Fruit fly (Drosophila melanogaster) whole organism, embryonic: ENCODE measurements around the gene rho-5.

Source experiments
- Atf3 ChIP-seq: fragments of 200-800 bp; sonication (Bioruptor generic); optimal IDR thresholded peaks from 3 replicates; lab custom pipeline; 2016; ENCODE audit warnings: missing biosample characterization, missing genetic modification characterization
- Awh ChIP-seq: fragments of 200-800 bp; sonication (Bioruptor generic); IDR thresholded peaks from 2 replicates; pipeline ENCODE4, ENCODE4 v1.3.6; 2022; ENCODE audit warnings: missing biosample characterization, missing genetic modification characterization
- CG10321 ChIP-seq: fragments of 200-800 bp; sonication (Bioruptor generic); IDR thresholded peaks from 2 replicates; pipeline ENCODE4 v1.3.6; 2022; ENCODE audit warnings: missing biosample characterization, missing genetic modification characterization
- CG12299 ChIP-seq: fragments of 200-800 bp; sonication (Bioruptor generic); optimal IDR thresholded peaks from 2 replicates; lab custom pipeline; 2018; ENCODE audit warnings: missing biosample characterization, mild to moderate bottlenecking, missing genetic modification characterization
- CG1233 ChIP-seq: fragments of 200-800 bp; sonication (Bioruptor generic); optimal IDR thresholded peaks from 4 replicates; lab custom pipeline; 2018; ENCODE audit warnings: missing biosample characterization, mild to moderate bottlenecking, missing genetic modification characterization
- CG14441 ChIP-seq: fragments of 200-800 bp; sonication (Bioruptor generic); IDR thresholded peaks from 2 replicates; pipeline ENCODE4 v1.3.6; 2022; ENCODE audit warnings: missing biosample characterization, missing genetic modification characterization
- CG14710 ChIP-seq: fragments of 200-800 bp; sonication (Bioruptor generic); optimal IDR thresholded peaks from 3 replicates; lab custom pipeline; 2019; ENCODE audit warnings: missing biosample characterization, mild to moderate bottlenecking, missing genetic modification characterization, moderate library complexity
- CG14860 ChIP-seq: fragments of 200-800 bp; sonication (Bioruptor generic); IDR thresholded peaks from 3 replicates; pipeline ENCODE4 v1.3.6; 2022; ENCODE audit warnings: missing biosample characterization, missing genetic modification characterization; ENCODE audit not compliant: partially characterized antibody
- CG15269 ChIP-seq: fragments of 200-800 bp; sonication (Bioruptor generic); optimal IDR thresholded peaks from 2 replicates; lab custom pipeline; 2018; ENCODE audit warnings: missing biosample characterization, mild to moderate bottlenecking, missing genetic modification characterization, moderate library complexity
- CG15479 ChIP-seq: fragments of 200-800 bp; sonication (Bioruptor generic); optimal IDR thresholded peaks from 3 replicates; lab custom pipeline; 2019; ENCODE audit warnings: missing biosample characterization, mild to moderate bottlenecking, missing genetic modification characterization, moderate library complexity
- CG1647 ChIP-seq: fragments of 200-800 bp; sonication (Bioruptor generic); optimal IDR thresholded peaks from 3 replicates; lab custom pipeline; 2016; ENCODE audit warnings: missing biosample characterization, missing genetic modification characterization
- CG17328 ChIP-seq: fragments of 200-800 bp; sonication (Bioruptor generic); IDR thresholded peaks from 2 replicates; pipeline ENCODE4 v1.3.6; 2022; ENCODE audit warnings: missing biosample characterization, missing genetic modification characterization
- CG17385 ChIP-seq: fragments of 200-800 bp; sonication (Bioruptor generic); optimal IDR thresholded peaks from 3 replicates; lab custom pipeline; 2018; ENCODE audit warnings: missing biosample characterization, mild to moderate bottlenecking, missing genetic modification characterization
- CG17829 ChIP-seq: fragments of 200-800 bp; optimal IDR thresholded peaks from 2 replicates; lab custom pipeline; 2019; ENCODE audit warnings: missing biosample characterization, mild to moderate bottlenecking, missing genetic modification characterization, moderate library complexity
- CG30403 ChIP-seq: fragments of 200-800 bp; sonication (Bioruptor generic); optimal IDR thresholded peaks from 3 replicates; lab custom pipeline; 2016; ENCODE audit warnings: missing biosample characterization, missing genetic modification characterization
- CG31365 ChIP-seq: fragments of 200-800 bp; sonication (Bioruptor generic); optimal IDR thresholded peaks from 2 replicates; lab custom pipeline; 2018; ENCODE audit warnings: missing biosample characterization, mild to moderate bottlenecking, missing genetic modification characterization
- CG34376 ChIP-seq: fragments of 200-800 bp; sonication (Bioruptor generic); optimal IDR thresholded peaks from 2 replicates; lab custom pipeline; 2018; ENCODE audit warnings: missing biosample characterization, mild to moderate bottlenecking, missing genetic modification characterization
- CG4854 ChIP-seq: fragments of 200-800 bp; sonication (Bioruptor generic); optimal IDR thresholded peaks from 2 replicates; lab custom pipeline; 2016; ENCODE audit warnings: missing biosample characterization, missing genetic modification characterization, inconsistent platforms
- CG7271 ChIP-seq: fragments of 200-800 bp; sonication (Bioruptor generic); optimal IDR thresholded peaks from 2 replicates; lab custom pipeline; 2018; ENCODE audit warnings: missing biosample characterization, mild to moderate bottlenecking, missing genetic modification characterization, moderate library complexity
- CG7786 ChIP-seq: fragments of 200-800 bp; sonication (Bioruptor generic); optimal IDR thresholded peaks from 2 replicates; lab custom pipeline; 2016; ENCODE audit warnings: missing biosample characterization, missing genetic modification characterization
- CG8478 ChIP-seq: fragments of >200 bp; optimal IDR thresholded peaks from 2 replicates; lab custom pipeline; 2018
- CG8765 ChIP-seq: fragments of 200-800 bp; sonication (Bioruptor generic); IDR thresholded peaks from 2 replicates; pipeline ENCODE4 v1.3.6; 2022; ENCODE audit warnings: missing biosample characterization, missing genetic modification characterization
- CG8924 ChIP-seq: fragments of 200-800 bp; optimal IDR thresholded peaks from 3 replicates; lab custom pipeline; 2019; ENCODE audit warnings: missing biosample characterization, mild to moderate bottlenecking, missing genetic modification characterization, moderate library complexity
- D19B ChIP-seq: fragments of 200-800 bp; sonication (Bioruptor generic); optimal IDR thresholded peaks from 2 replicates; lab custom pipeline; 2017; ENCODE audit warnings: missing biosample characterization, mild to moderate bottlenecking, missing genetic modification characterization
- E2f2 ChIP-seq: fragments of 200-800 bp; sonication (Bioruptor generic); IDR thresholded peaks from 2 replicates; pipeline ENCODE4 v1.3.6; 2022; ENCODE audit warnings: missing biosample characterization, missing genetic modification characterization
- HLH4C ChIP-seq: fragments of 200-800 bp; sonication (Bioruptor generic); IDR thresholded peaks from 3 replicates; pipeline ENCODE4 v1.3.6; 2022; ENCODE audit warnings: missing biosample characterization, missing genetic modification characterization; ENCODE audit not compliant: partially characterized antibody
- Hr51 ChIP-seq, 2 experiments: fragments of 200-800 bp; sonication (Bioruptor generic); optimal IDR thresholded peaks; 2 replicates in 1 of 2; 3 replicates in 1 of 2; lab custom pipeline; 2016 to 2018; ENCODE audit warnings: missing biosample characterization in 2 of 2, missing genetic modification characterization in 2 of 2, mild to moderate bottlenecking in 1 of 2, moderate library complexity in 1 of 2
- Lpt ChIP-seq: fragments of >200 bp; optimal IDR thresholded peaks from 2 replicates; lab custom pipeline; 2018; ENCODE audit warnings: missing biosample characterization, missing genetic modification characterization
- MTF-1 ChIP-seq: fragments of 200-800 bp; sonication (Bioruptor generic); optimal IDR thresholded peaks from 2 replicates; lab custom pipeline; 2018; ENCODE audit warnings: missing biosample characterization, mild to moderate bottlenecking, missing genetic modification characterization, borderline replicate concordance
- Med ChIP-seq: fragments of 200-800 bp; sonication (Bioruptor generic); peaks from one replicate; lab custom pipeline; 2016; ENCODE audit warnings: missing biosample characterization, missing genetic modification characterization, mild to moderate bottlenecking, inconsistent platforms, moderate library complexity
- Nf-YC ChIP-seq: fragments of 200-800 bp; optimal IDR thresholded peaks from 3 replicates; lab custom pipeline; 2019; ENCODE audit warnings: missing biosample characterization, mild to moderate bottlenecking, missing genetic modification characterization, moderate library complexity
- Rfx ChIP-seq: fragments of 200-800 bp; sonication (Bioruptor generic); IDR thresholded peaks from 2 replicates; pipeline ENCODE4 v1.3.6; 2022; ENCODE audit warnings: missing biosample characterization, missing genetic modification characterization
- Side ChIP-seq: fragments of 200-800 bp; sonication (Bioruptor generic); optimal IDR thresholded peaks from 2 replicates; lab custom pipeline; 2016; ENCODE audit warnings: missing biosample characterization, missing genetic modification characterization
- Sry-δ ChIP-seq: fragments of 200-800 bp; sonication (Bioruptor generic); optimal IDR thresholded peaks from 2 replicates; lab custom pipeline; 2016; ENCODE audit warnings: missing biosample characterization, missing genetic modification characterization
- YL-1 ChIP-seq: fragments of 200-800 bp; sonication (Bioruptor generic); optimal IDR thresholded peaks from 3 replicates; lab custom pipeline; 2017; ENCODE audit warnings: missing biosample characterization, mild to moderate bottlenecking, missing genetic modification characterization
- aop ChIP-seq: fragments of 200-800 bp; sonication (Bioruptor generic); IDR thresholded peaks from 2 replicates; pipeline ENCODE4 v1.3.6; 2022; ENCODE audit warnings: missing biosample characterization, missing genetic modification characterization
- crc ChIP-seq: fragments of 200-800 bp; sonication (Bioruptor generic); optimal IDR thresholded peaks from 2 replicates; lab custom pipeline; 2016; ENCODE audit warnings: missing biosample characterization, missing genetic modification characterization
- dan ChIP-seq: fragments of 200-800 bp; sonication (Bioruptor generic); IDR thresholded peaks from 2 replicates; pipeline ENCODE4 v1.3.6; 2022; ENCODE audit warnings: missing biosample characterization, missing genetic modification characterization
- fd102C ChIP-seq: fragments of 200-800 bp; sonication (Bioruptor generic); optimal IDR thresholded peaks from 2 replicates; lab custom pipeline; 2018; ENCODE audit warnings: missing biosample characterization, mild to moderate bottlenecking, missing genetic modification characterization, moderate library complexity
- kah ChIP-seq: fragments of 200-800 bp; sonication (Bioruptor generic); optimal IDR thresholded peaks from 2 replicates; lab custom pipeline; 2018; ENCODE audit warnings: missing biosample characterization, mild to moderate bottlenecking, missing genetic modification characterization
- lab ChIP-seq: fragments of 200-800 bp; sonication (Bioruptor generic); optimal IDR thresholded peaks from 3 replicates; lab custom pipeline; 2017; ENCODE audit warnings: missing biosample characterization, missing genetic modification characterization, mild to moderate bottlenecking, moderate library complexity, missing genetic modification reagents
- lbe ChIP-seq: fragments of 200-800 bp; sonication (Bioruptor generic); optimal IDR thresholded peaks from 2 replicates; lab custom pipeline; 2016; ENCODE audit warnings: missing biosample characterization, mild to moderate bottlenecking, missing genetic modification characterization
- pan ChIP-seq, 4 experiments: fragments of >200 bp in 3 of 4; fragments of 200-800 bp in 1 of 4; sonication (Bioruptor generic) in 1 of 4; optimal IDR thresholded peaks in 3 of 4; IDR thresholded peaks in 1 of 4; 2 replicates each; pipeline versions ENCODE4 v1.3.6 to Lab custom; 2017 to 2022; ENCODE audit warnings: missing biosample characterization in 2 of 4, missing genetic modification characterization in 2 of 4, mixed read lengths in 1 of 4
- pb ChIP-seq: fragments of 200-800 bp; sonication (Bioruptor generic); optimal IDR thresholded peaks from 3 replicates; lab custom pipeline; 2016; ENCODE audit warnings: missing biosample characterization, missing genetic modification characterization
- psq ChIP-seq: fragments of 200-800 bp; sonication (Bioruptor generic); optimal IDR thresholded peaks from 2 replicates; lab custom pipeline; 2017; ENCODE audit warnings: missing biosample characterization, missing genetic modification characterization
- pum ChIP-seq: fragments of 200-800 bp; sonication (Bioruptor generic); optimal IDR thresholded peaks from 2 replicates; lab custom pipeline; 2016; ENCODE audit warnings: missing biosample characterization, missing genetic modification characterization
- shn ChIP-seq: fragments of 200-800 bp; sonication (Bioruptor generic); optimal IDR thresholded peaks from 3 replicates; lab custom pipeline; 2016; ENCODE audit warnings: missing biosample characterization, missing genetic modification characterization
- sug ChIP-seq: fragments of 200-800 bp; optimal IDR thresholded peaks from 2 replicates; lab custom pipeline; 2019; ENCODE audit warnings: missing biosample characterization, mild to moderate bottlenecking, missing genetic modification characterization, moderate library complexity
- tap ChIP-seq: fragments of 200-800 bp; optimal IDR thresholded peaks from 3 replicates; lab custom pipeline; 2019; ENCODE audit warnings: missing biosample characterization, mild to moderate bottlenecking, missing genetic modification characterization, moderate library complexity
- tup ChIP-seq: fragments of 200-800 bp; sonication (Bioruptor generic); optimal IDR thresholded peaks from 2 replicates; lab custom pipeline; 2016; ENCODE audit warnings: missing biosample characterization, mild to moderate bottlenecking, missing genetic modification characterization, moderate library complexity
- twi ChIP-seq: fragments of 200-800 bp; optimal IDR thresholded peaks from 2 replicates; lab custom pipeline; 2019; ENCODE audit warnings: missing biosample characterization, mild to moderate bottlenecking, missing genetic modification characterization, moderate library complexity

The rho-5 gene

dm6 chr2L:10321036-10321583 is 52.6 kb downstream of the rho-5 start (continued):
- TF ChIP-seq lbe (GFP tag; lab: Kevin White, UChicago) (no peak), Atf3 (GFP tag; lab: Kevin White, UChicago) (no peak), kah (GFP tag; lab: Kevin White, UChicago) (peak; percentile 72), aop (GFP tag; lab: Robert Waterston, UW) (no peak), Nf-YC (peak; percentile 2), psq (GFP tag; lab: Kevin White, UChicago) (no peak), CG7271 (tag; lab: Kevin White, UChicago) (no peak), Med (GFP tag; lab: Kevin White, UChicago) (peak; percentile 75), CG15269 (tag; lab: Kevin White, UChicago) (no peak), CG34376 (GFP tag; lab: Kevin White, UChicago) (no peak), CG14441 (GFP tag; lab: Robert Waterston, UW) (no peak), CG17829 (tag; lab: Kevin White, UChicago) (peak; percentile 9), CG30403 (no peak), CG8924 (tag; lab: Kevin White, UChicago) (no peak), HLH4C (GFP tag; lab: Robert Waterston, UW) (peak; percentile 63; the same call in 2 of the 3 replicates), pb (peak; percentile 4), CG1233 (GFP tag; lab: Kevin White, UChicago) (no peak), Side (GFP tag; lab: Kevin White, UChicago) (no peak), CG14860 (peak; percentile 55; the same call in 2 of the 3 replicates), Sry-δ (GFP tag; lab: Kevin White, UChicago) (peak; percentile 76), CG14710 (tag; lab: Kevin White, UChicago) (peak; percentile 7), tup (GFP tag; lab: Kevin White, UChicago) (no peak), CG17328 (GFP tag; lab: Robert Waterston, UW) (no peak), CG12299 (tag; lab: Kevin White, UChicago) (no peak), CG10321 (GFP tag; lab: Robert Waterston, UW) (no peak), YL-1 (no peak), E2f2 (GFP tag; lab: Robert Waterston, UW) (no peak), pan (optimal IDR thresholded peaks at IDR 0.05; lab: Kevin White, UChicago) (no peak), pan (GFP tag; optimal IDR thresholded peaks at IDR 0.05 in 1 of 2, IDR thresholded peaks at IDR 0.05 in 1 of 2) (no peak), crc (GFP tag; lab: Kevin White, UChicago) (no peak), Awh (GFP tag; lab: Robert Waterston, UW) (no peak), D19B (peak; percentile 12), CG1647 (GFP tag; lab: Kevin White, UChicago) (no peak), lab (GFP tag; lab: Kevin White, UChicago) (no peak), shn (no peak), dan (GFP tag; lab: Robert Waterston, UW) (no peak), CG17385 (GFP tag; lab: Kevin White, UChicago) (no peak), CG4854 (GFP tag; lab: Kevin White, UChicago) (no peak), Hr51 (GFP tag; optimal IDR thresholded peaks at IDR 0.05; lab: Kevin White, UChicago) (no peak), CG31365 (tag; lab: Kevin White, UChicago) (no peak), Lpt (GFP tag; lab: Kevin White, UChicago) (no peak), CG8765 (no peak), CG15479 (GFP tag; lab: Kevin White, UChicago) (no peak), sug (tag; lab: Kevin White, UChicago) (no peak), CG7786 (GFP tag; lab: Kevin White, UChicago) (no peak), MTF-1 (GFP tag; lab: Kevin White, UChicago) (no peak), twi (tag; lab: Kevin White, UChicago) (no peak), fd102C (no peak), pum (GFP tag; lab: Kevin White, UChicago) (peak; percentile 2), tap (tag; lab: Kevin White, UChicago) (no peak), Rfx (peak; percentile 56; the same call in 1 of the 2 replicates), CG8478 (lab: Kevin White, UChicago) (no peak)
